Fruit fly (Drosophila melanogaster): ENCODE results near the gene CG14227.

- no peak for TF ChIP-seq fkh (GFP tag; optimal IDR thresholded peaks at IDR 0.05)
- no peak for TF ChIP-seq Sox102F (GFP tag; optimal IDR thresholded peaks at IDR 0.05)
- no peak for TF ChIP-seq salr (GFP tag; optimal IDR thresholded peaks at IDR 0.05)
- no peak for TF ChIP-seq eg (GFP tag; IDR thresholded peaks at IDR 0.05)
- no peak for TF ChIP-seq CG3032 (tag; optimal IDR thresholded peaks at IDR 0.05)
- no peak for TF ChIP-seq CG6854 (GFP tag; optimal IDR thresholded peaks at IDR 0.05)
- TF ChIP-seq Blimp-1 (GFP tag; optimal IDR thresholded peaks at IDR 0.05), result no peak
- TF ChIP-seq Gug (GFP tag; IDR thresholded peaks at IDR 0.05), result no peak
- TF ChIP-seq Eip78C (GFP tag), result no peak
Measured at dm6 chrX:19675662-19676061, 13.1 kb downstream of the CG14227 start, which contains the start of gene et.
